Fruit fly (Drosophila melanogaster) whole organism, embryonic: ENCODE results near the gene CG5068.

Experiments used
- ATbp ChIP-seq: fragments of 200-800 bp; sonication (Bioruptor generic); optimal IDR thresholded peaks from 2 replicates; lab custom pipeline; 2017; ENCODE audit warnings: missing biosample characterization, mild to moderate bottlenecking, missing genetic modification characterization, missing genetic modification reagents
- Antp ChIP-seq: fragments of 200-800 bp; sonication (Bioruptor generic); optimal IDR thresholded peaks from 3 replicates; lab custom pipeline; 2016; ENCODE audit warnings: missing biosample characterization, missing genetic modification characterization
- CG11723 ChIP-seq: fragments of 200-800 bp; sonication (Bioruptor generic); optimal IDR thresholded peaks from 2 replicates; lab custom pipeline; 2017; ENCODE audit warnings: missing biosample characterization, mild to moderate bottlenecking, missing genetic modification characterization
- CG15696 ChIP-seq: fragments of 200-800 bp; sonication (Bioruptor generic); optimal IDR thresholded peaks from 2 replicates; lab custom pipeline; 2019; ENCODE audit warnings: missing biosample characterization, mild to moderate bottlenecking, missing genetic modification characterization, moderate library complexity
- CG18619 ChIP-seq: fragments of 200-800 bp; sonication (Bioruptor generic); optimal IDR thresholded peaks from 3 replicates; lab custom pipeline; 2017; ENCODE audit warnings: missing biosample characterization, mild to moderate bottlenecking, missing genetic modification characterization
- CG30403 ChIP-seq: fragments of 200-800 bp; sonication (Bioruptor generic); optimal IDR thresholded peaks from 3 replicates; lab custom pipeline; 2016; ENCODE audit warnings: missing biosample characterization, missing genetic modification characterization
- CG32767 ChIP-seq: fragments of 200-800 bp; sonication (Bioruptor generic); IDR thresholded peaks from 2 replicates; pipeline ENCODE4 v1.3.6; 2022; ENCODE audit warnings: missing biosample characterization, missing genetic modification characterization
- CG3281 ChIP-seq: fragments of 200-800 bp; sonication (Bioruptor generic); optimal IDR thresholded peaks from 3 replicates; lab custom pipeline; 2017; ENCODE audit warnings: missing biosample characterization, mild to moderate bottlenecking, missing genetic modification characterization
- CG34224 ChIP-seq: fragments of 200-800 bp; sonication (Bioruptor generic); IDR thresholded peaks from 3 replicates; pipeline ENCODE4 v1.3.6; 2022; ENCODE audit warnings: missing biosample characterization, missing genetic modification characterization; ENCODE audit not compliant: partially characterized antibody
- CG43689 ChIP-seq: fragments of 200-800 bp; sonication (Bioruptor generic); IDR thresholded peaks from 2 replicates; pipeline ENCODE4 v1.3.6; 2022; ENCODE audit warnings: missing biosample characterization, missing genetic modification characterization
- CG4617 ChIP-seq: fragments of 200-800 bp; sonication (Bioruptor generic); optimal IDR thresholded peaks from 3 replicates; lab custom pipeline; 2016; ENCODE audit warnings: missing biosample characterization, missing genetic modification characterization, borderline replicate concordance
- CG5245 ChIP-seq: fragments of 200-800 bp; sonication (Bioruptor generic); optimal IDR thresholded peaks from 3 replicates; lab custom pipeline; 2016; ENCODE audit warnings: missing biosample characterization, missing genetic modification characterization
- CG6272 ChIP-seq: fragments of 200-800 bp; sonication (Bioruptor generic); IDR thresholded peaks from 2 replicates; pipeline ENCODE4 v1.3.6; 2022; ENCODE audit warnings: missing biosample characterization, missing genetic modification characterization
- CG6765 ChIP-seq: fragments of 200-800 bp; sonication (Bioruptor generic); optimal IDR thresholded peaks from 3 replicates; lab custom pipeline; 2017; ENCODE audit warnings: missing biosample characterization, mild to moderate bottlenecking, missing genetic modification characterization
- CG7928 ChIP-seq: fragments of 200-800 bp; sonication (Bioruptor generic); optimal IDR thresholded peaks from 2 replicates; lab custom pipeline; 2017; ENCODE audit warnings: missing biosample characterization, mild to moderate bottlenecking, missing genetic modification characterization
- CG8944 ChIP-seq: fragments of 200-800 bp; sonication (Bioruptor generic); optimal IDR thresholded peaks from 3 replicates; lab custom pipeline; 2016; ENCODE audit warnings: missing biosample characterization, missing genetic modification characterization
- CG9437 ChIP-seq: fragments of 200-800 bp; sonication (Bioruptor generic); optimal IDR thresholded peaks from 2 replicates; lab custom pipeline; 2018; ENCODE audit warnings: missing biosample characterization, mild to moderate bottlenecking, missing genetic modification characterization
- CHES-1-like ChIP-seq: fragments of 200-800 bp; sonication (Bioruptor generic); optimal IDR thresholded peaks from 2 replicates; lab custom pipeline; 2016; ENCODE audit warnings: missing biosample characterization, missing genetic modification characterization
- CTCF ChIP-seq: fragments of 200-800 bp; sonication (Bioruptor generic); optimal IDR thresholded peaks from 2 replicates; lab custom pipeline; 2017; ENCODE audit warnings: missing biosample characterization, mild to moderate bottlenecking, missing genetic modification characterization, moderate library complexity
- Dip2 ChIP-seq: fragments of 200-800 bp; sonication (Bioruptor generic); IDR thresholded peaks from 2 replicates; pipeline ENCODE4 v1.3.6; 2022; ENCODE audit warnings: missing biosample characterization, missing genetic modification characterization
- Dip3 ChIP-seq: fragments of 200-800 bp; sonication (Bioruptor generic); optimal IDR thresholded peaks from 3 replicates; lab custom pipeline; 2016; ENCODE audit warnings: missing biosample characterization, missing genetic modification characterization
- Dll ChIP-seq: fragments of 200-800 bp; sonication (Bioruptor generic); IDR thresholded peaks from 4 replicates; pipeline ENCODE4 v1.3.6; 2022; ENCODE audit warnings: missing biosample characterization, missing genetic modification characterization; ENCODE audit not compliant: partially characterized antibody
- Dp ChIP-seq: fragments of 200-800 bp; sonication (Bioruptor generic); optimal IDR thresholded peaks from 2 replicates; lab custom pipeline; 2018; ENCODE audit warnings: missing biosample characterization, mild to moderate bottlenecking, missing genetic modification characterization, moderate library complexity
- ERR ChIP-seq: fragments of 200-800 bp; sonication (Bioruptor generic); optimal IDR thresholded peaks from 2 replicates; lab custom pipeline; 2016; ENCODE audit warnings: missing biosample characterization, missing genetic modification characterization
- Fer1 ChIP-seq: fragments of 200-800 bp; sonication (Bioruptor generic); optimal IDR thresholded peaks from 2 replicates; lab custom pipeline; 2017; ENCODE audit warnings: missing biosample characterization, mild to moderate bottlenecking, missing genetic modification characterization
- Hr3 ChIP-seq: fragments of 200-800 bp; sonication (Bioruptor generic); optimal IDR thresholded peaks from 3 replicates; lab custom pipeline; 2016; ENCODE audit warnings: missing biosample characterization, missing genetic modification characterization
- Hsf ChIP-seq: fragments of 200-800 bp; sonication (Bioruptor generic); optimal IDR thresholded peaks from 3 replicates; lab custom pipeline; 2016; ENCODE audit warnings: missing biosample characterization, missing genetic modification characterization
- Max ChIP-seq: fragments of 200-800 bp; sonication (Bioruptor generic); optimal IDR thresholded peaks from 2 replicates; lab custom pipeline; 2016; ENCODE audit warnings: missing biosample characterization, mild to moderate bottlenecking, missing genetic modification characterization
- Nf-YA ChIP-seq: fragments of 200-800 bp; sonication (Bioruptor generic); IDR thresholded peaks from 2 replicates; pipeline ENCODE4 v1.3.6; 2022; ENCODE audit warnings: missing biosample characterization, missing genetic modification characterization
- Stat92E ChIP-seq, 3 experiments: fragments of >200 bp in 2 of 3; fragments of 200-800 bp in 1 of 3; sonication (Bioruptor generic) in 1 of 3; optimal IDR thresholded peaks; 2 replicates each; lab custom pipeline; 2017 to 2019; ENCODE audit warnings: missing biosample characterization in 3 of 3, missing genetic modification characterization in 3 of 3, mild to moderate bottlenecking in 1 of 3, moderate library complexity in 1 of 3
- Xrp1 ChIP-seq: fragments of 200-800 bp; sonication (Bioruptor generic); IDR thresholded peaks from 2 replicates; pipeline ENCODE4 v1.3.6; 2022; ENCODE audit warnings: missing biosample characterization, missing genetic modification characterization
- abd-A ChIP-seq: fragments of 200-800 bp; sonication (Bioruptor generic); optimal IDR thresholded peaks from 3 replicates; lab custom pipeline; 2019; ENCODE audit warnings: missing biosample characterization, mild to moderate bottlenecking, missing genetic modification characterization, moderate library complexity
- aop ChIP-seq: fragments of 200-800 bp; sonication (Bioruptor generic); IDR thresholded peaks from 2 replicates; pipeline ENCODE4 v1.3.6; 2022; ENCODE audit warnings: missing biosample characterization, missing genetic modification characterization
- ase ChIP-seq: fragments of 200-800 bp; sonication (Bioruptor generic); IDR thresholded peaks from 3 replicates; pipeline ENCODE4 v1.3.6; 2022; ENCODE audit warnings: missing biosample characterization, missing genetic modification characterization
- bowl ChIP-seq: fragments of 200-800 bp; sonication (Bioruptor generic); IDR thresholded peaks from 2 replicates; pipeline ENCODE4 v1.3.6; 2022; ENCODE audit warnings: missing biosample characterization, missing genetic modification characterization
- da ChIP-seq: fragments of 200-800 bp; sonication (Bioruptor generic); optimal IDR thresholded peaks from 2 replicates; lab custom pipeline; 2016; ENCODE audit warnings: missing biosample characterization, missing genetic modification characterization
- dpn ChIP-seq, 2 experiments: fragments of 200-800 bp; sonication (Bioruptor generic); optimal IDR thresholded peaks; 3 replicates each; lab custom pipeline; 2016; ENCODE audit warnings: missing biosample characterization in 2 of 2, missing genetic modification characterization in 2 of 2
- h ChIP-seq: fragments of >200 bp; optimal IDR thresholded peaks from 2 replicates; lab custom pipeline; 2017
- ind ChIP-seq: fragments of 200-800 bp; sonication (Bioruptor generic); optimal IDR thresholded peaks from 3 replicates; lab custom pipeline; 2016; ENCODE audit warnings: missing biosample characterization, missing genetic modification characterization
- insv ChIP-seq, 2 experiments: fragments of 200-800 bp; sonication (Bioruptor generic); optimal IDR thresholded peaks; 3 replicates each; lab custom pipeline; 2016 to 2018; ENCODE audit warnings: missing biosample characterization in 2 of 2, missing genetic modification characterization in 2 of 2
- otp ChIP-seq: fragments of 200-800 bp; sonication (Bioruptor generic); IDR thresholded peaks from 3 replicates; pipeline ENCODE4, ENCODE4 v1.3.6; 2022; ENCODE audit warnings: missing biosample characterization, missing genetic modification characterization
- sc ChIP-seq, 3 experiments: fragments of >200 bp in 2 of 3; fragments of 200-800 bp in 1 of 3; sonication (Bioruptor generic) in 1 of 3; optimal IDR thresholded peaks; 2 replicates in 2 of 3; 3 replicates in 1 of 3; lab custom pipeline; 2017; ENCODE audit warnings: mild to moderate bottlenecking in 1 of 3, missing biosample characterization in 1 of 3, missing genetic modification characterization in 1 of 3, missing genetic modification reagents in 1 of 3
- scrt ChIP-seq: fragments of 200-800 bp; sonication (Bioruptor generic); optimal IDR thresholded peaks from 2 replicates; lab custom pipeline; 2018; ENCODE audit warnings: missing biosample characterization, mild to moderate bottlenecking, missing genetic modification characterization, moderate library complexity
- slou ChIP-seq: fragments of 200-800 bp; sonication (Bioruptor generic); optimal IDR thresholded peaks from 3 replicates; lab custom pipeline; 2016; ENCODE audit warnings: missing biosample characterization, missing genetic modification characterization
- ssp ChIP-seq: fragments of 200-800 bp; sonication (Bioruptor generic); IDR thresholded peaks from 2 replicates; pipeline ENCODE4 v1.3.6; 2022; ENCODE audit warnings: missing biosample characterization, missing genetic modification characterization
- sug ChIP-seq: fragments of 200-800 bp; optimal IDR thresholded peaks from 2 replicates; lab custom pipeline; 2019; ENCODE audit warnings: missing biosample characterization, mild to moderate bottlenecking, missing genetic modification characterization, moderate library complexity
- tio ChIP-seq: fragments of 200-800 bp; sonication (Bioruptor generic); optimal IDR thresholded peaks from 2 replicates; lab custom pipeline; 2017; ENCODE audit warnings: missing biosample characterization, missing genetic modification characterization, inconsistent platforms
- toy ChIP-seq: fragments of 200-800 bp; sonication (Bioruptor generic); IDR thresholded peaks from 2 replicates; pipeline ENCODE4 v1.3.6; 2022; ENCODE audit warnings: missing biosample characterization, missing genetic modification characterization
- wek ChIP-seq: fragments of 200-800 bp; sonication (Bioruptor generic); optimal IDR thresholded peaks from 3 replicates; lab custom pipeline; 2018; ENCODE audit warnings: missing biosample characterization, mild to moderate bottlenecking, missing genetic modification characterization, moderate library complexity
- zfh1 ChIP-seq: fragments of 200-800 bp; sonication (Bioruptor generic); IDR thresholded peaks from 3 replicates; pipeline ENCODE4 v1.3.6; 2022; ENCODE audit warnings: missing biosample characterization, missing genetic modification characterization
- zfh2 ChIP-seq: fragments of 200-800 bp; sonication (Bioruptor generic); optimal IDR thresholded peaks from 2 replicates; lab custom pipeline; 2016; ENCODE audit warnings: missing biosample characterization, missing genetic modification characterization

The CG5068 gene

dm6 chr3L:8997686-8998239, 11.3 kb downstream of the CG5068 start, which contains the start of the genes smg and CG5087 (continued):
- TF ChIP-seq toy (GFP tag; lab: Robert Waterston, UW) (no peak), Dip3 (GFP tag; lab: Kevin White, UChicago) (peak; percentile 73), CG6272 (GFP tag; lab: Robert Waterston, UW) (no peak), tio (GFP tag; lab: Kevin White, UChicago) (no peak), CG18619 (GFP tag; lab: Kevin White, UChicago) (no peak), Hsf (peak; percentile 19), ssp (GFP tag; lab: Robert Waterston, UW) (0 out of 2 replicates have a peak, but pooled peaks have one; percentile 14), CG6765 (GFP tag; lab: Kevin White, UChicago) (no peak), Nf-YA (GFP tag; lab: Robert Waterston, UW) (no peak), bowl (no peak), ATbp (no peak), Max (GFP tag; lab: Kevin White, UChicago) (no peak), CG15696 (tag; lab: Kevin White, UChicago) (no peak), dpn (GFP tag; optimal IDR thresholded peaks at IDR 0.05; lab: Kevin White, UChicago) (peak; percentile 49 to 73), insv (GFP tag; optimal IDR thresholded peaks at IDR 0.05; lab: Kevin White, UChicago) (peak in 1 of 2 experiments; percentile 92), Fer1 (GFP tag; lab: Kevin White, UChicago) (peak; percentile 16), da (GFP tag; lab: Kevin White, UChicago) (peak; percentile 16), CTCF (GFP tag; lab: Kevin White, UChicago) (peak; percentile 71), CG9437 (GFP tag; lab: Kevin White, UChicago) (no peak), Stat92E (GFP tag; optimal IDR thresholded peaks at IDR 0.05; lab: Kevin White, UChicago) (peak in 1 of 3 experiments; percentile 52), CG3281 (peak; percentile 3), ind (GFP tag; lab: Kevin White, UChicago) (peak; percentile 17), CG43689 (GFP tag; lab: Robert Waterston, UW) (no peak), CG11723 (GFP tag; lab: Kevin White, UChicago) (no peak), h (lab: Kevin White, UChicago) (no peak), Antp (GFP tag; lab: Kevin White, UChicago) (peak; percentile 56), otp (GFP tag; lab: Robert Waterston, UW) (no peak), aop (GFP tag; lab: Robert Waterston, UW) (no peak), CG32767 (GFP tag; lab: Robert Waterston, UW) (no peak), abd-A (tag; lab: Kevin White, UChicago) (peak; percentile 96), CG7928 (GFP tag; lab: Kevin White, UChicago) (peak; percentile 42), Xrp1 (GFP tag; lab: Robert Waterston, UW) (no peak), Dip2 (GFP tag; lab: Robert Waterston, UW) (no peak), sug (tag; lab: Kevin White, UChicago) (peak; percentile 50), CG30403 (GFP tag; lab: Kevin White, UChicago) (peak; percentile 50), CG34224 (GFP tag; lab: Robert Waterston, UW) (no peak; the same call in 2 of the 3 replicates), Hr3 (GFP tag; lab: Kevin White, UChicago) (peak; percentile 52), CHES-1-like (GFP tag; lab: Kevin White, UChicago) (peak; percentile 86), scrt (GFP tag; lab: Kevin White, UChicago) (no peak), ase (GFP tag; lab: Robert Waterston, UW) (no peak), CG8944 (GFP tag; lab: Kevin White, UChicago) (peak; percentile 45), CG5245 (GFP tag; lab: Kevin White, UChicago) (no peak), CG4617 (GFP tag; lab: Kevin White, UChicago) (peak; percentile 98), wek (GFP tag; lab: Kevin White, UChicago) (no peak), zfh2 (GFP tag; lab: Kevin White, UChicago) (peak; percentile 55), Dll (GFP tag; lab: Robert Waterston, UW) (peak; percentile 73), slou (GFP tag; lab: Kevin White, UChicago) (no peak), zfh1 (GFP tag; lab: Robert Waterston, UW) (peak; percentile 56; the same call in 2 of the 3 replicates), ERR (GFP tag; lab: Kevin White, UChicago) (peak; percentile 51), Dp (GFP tag; lab: Kevin White, UChicago) (peak; percentile 56), sc (optimal IDR thresholded peaks at IDR 0.05; lab: Kevin White, UChicago) (no peak), sc (GFP tag; optimal IDR thresholded peaks at IDR 0.05; lab: Kevin White, UChicago) (no peak)
